Fruit fly (Drosophila melanogaster) whole organism, prepupa: ENCODE measurements around the gene CG11854.

ENCODE experiments used
- Blimp-1 ChIP-seq: fragments of 200-800 bp; sonication (Bioruptor generic); optimal IDR thresholded peaks from 3 replicates; lab custom pipeline; 2017; ENCODE audit warnings: missing biosample characterization, missing genetic modification characterization, mild to moderate bottlenecking, moderate library complexity, missing genetic modification reagents
- CG10631 ChIP-seq: fragments of 200-800 bp; sonication (Bioruptor generic); optimal IDR thresholded peaks from 2 replicates; lab custom pipeline; 2016; ENCODE audit warnings: missing biosample characterization, missing genetic modification characterization
- CG11762 ChIP-seq: fragments of 200-800 bp; sonication (Bioruptor generic); optimal IDR thresholded peaks from 3 replicates; lab custom pipeline; 2016; ENCODE audit warnings: missing biosample characterization, missing genetic modification characterization; ENCODE audit not compliant: insufficient read depth
- CG11902 ChIP-seq: fragments of 200-800 bp; sonication (Bioruptor generic); optimal IDR thresholded peaks from 3 replicates; lab custom pipeline; 2016; ENCODE audit warnings: missing biosample characterization, missing genetic modification characterization
- CG31627 ChIP-seq: fragments of 200-800 bp; sonication (Bioruptor generic); optimal IDR thresholded peaks from 3 replicates; lab custom pipeline; 2016; ENCODE audit warnings: missing biosample characterization, missing genetic modification characterization
- CG32006 ChIP-seq: fragments of 200-800 bp; sonication (Bioruptor generic); optimal IDR thresholded peaks from 3 replicates; lab custom pipeline; 2017; ENCODE audit warnings: missing biosample characterization, mild to moderate bottlenecking, missing genetic modification characterization
- CG3919 ChIP-seq: fragments of 200-800 bp; sonication (Bioruptor generic); optimal IDR thresholded peaks from 3 replicates; lab custom pipeline; 2016; ENCODE audit warnings: missing biosample characterization, missing genetic modification characterization
- CG6163 ChIP-seq: fragments of 200-800 bp; sonication (Bioruptor generic); IDR thresholded peaks from 3 replicates; pipeline ENCODE4 v1.3.6; 2022; ENCODE audit warnings: missing biosample characterization, missing genetic modification characterization
- CG6792 ChIP-seq: fragments of 200-800 bp; sonication (Bioruptor generic); optimal IDR thresholded peaks from 3 replicates; lab custom pipeline; 2016; ENCODE audit warnings: missing biosample characterization, missing genetic modification characterization
- CG8319 ChIP-seq: fragments of 200-800 bp; sonication (Bioruptor generic); optimal IDR thresholded peaks from 3 replicates; lab custom pipeline; 2016; ENCODE audit warnings: missing biosample characterization, missing genetic modification characterization
- CG8632 ChIP-seq: fragments of 200-800 bp; sonication (Bioruptor generic); optimal IDR thresholded peaks from 3 replicates; lab custom pipeline; 2016; ENCODE audit warnings: missing biosample characterization, missing genetic modification characterization
- CG9139 ChIP-seq: fragments of 200-800 bp; sonication (Bioruptor generic); optimal IDR thresholded peaks from 3 replicates; lab custom pipeline; 2017; ENCODE audit warnings: missing biosample characterization, mild to moderate bottlenecking, missing genetic modification characterization
- Ets21C ChIP-seq: fragments of 200-800 bp; sonication (Bioruptor generic); optimal IDR thresholded peaks from 3 replicates; lab custom pipeline; 2016; ENCODE audit warnings: missing biosample characterization, missing genetic modification characterization
- Ets96B ChIP-seq: fragments of 200-800 bp; optimal IDR thresholded peaks from 2 replicates; lab custom pipeline; 2019; ENCODE audit warnings: missing biosample characterization, mild to moderate bottlenecking, missing genetic modification characterization, moderate library complexity
- Gug ChIP-seq: fragments of 200-800 bp; sonication (Bioruptor generic); IDR thresholded peaks from 2 replicates; pipeline ENCODE4 v1.3.6; 2022; ENCODE audit warnings: missing biosample characterization, missing genetic modification characterization
- Hr39 ChIP-seq: fragments of 200-800 bp; sonication (Bioruptor generic); optimal IDR thresholded peaks from 2 replicates; lab custom pipeline; 2016; ENCODE audit warnings: missing biosample characterization, missing genetic modification characterization
- Hr4 ChIP-seq: fragments of 200-800 bp; sonication (Bioruptor generic); optimal IDR thresholded peaks from 3 replicates; lab custom pipeline; 2016; ENCODE audit warnings: missing biosample characterization, missing genetic modification characterization
- Lpt ChIP-seq: fragments of 200-800 bp; sonication (Bioruptor generic); optimal IDR thresholded peaks from 3 replicates; lab custom pipeline; 2016; ENCODE audit warnings: missing biosample characterization, missing genetic modification characterization
- Met ChIP-seq: fragments of 200-800 bp; sonication (Bioruptor generic); optimal IDR thresholded peaks from 3 replicates; lab custom pipeline; 2016; ENCODE audit warnings: missing biosample characterization, missing genetic modification characterization
- Smox ChIP-seq: fragments of 200-800 bp; sonication (Bioruptor generic); optimal IDR thresholded peaks from 3 replicates; lab custom pipeline; 2016; ENCODE audit warnings: missing biosample characterization, missing genetic modification characterization
- Sox102F ChIP-seq: fragments of 200-800 bp; sonication (Bioruptor generic); optimal IDR thresholded peaks from 2 replicates; lab custom pipeline; 2016; ENCODE audit warnings: missing biosample characterization, mild to moderate bottlenecking, missing genetic modification characterization
- Sox14 ChIP-seq: fragments of 200-800 bp; sonication (Bioruptor generic); optimal IDR thresholded peaks from 3 replicates; lab custom pipeline; 2016; ENCODE audit warnings: missing biosample characterization, missing genetic modification characterization
- cyc ChIP-seq: fragments of 200-800 bp; sonication (Bioruptor generic); optimal IDR thresholded peaks from 3 replicates; lab custom pipeline; 2016; ENCODE audit warnings: missing biosample characterization, missing genetic modification characterization
- dac ChIP-seq: fragments of 200-800 bp; sonication (Bioruptor generic); optimal IDR thresholded peaks from 2 replicates; lab custom pipeline; 2017; ENCODE audit warnings: missing biosample characterization, mild to moderate bottlenecking, missing genetic modification characterization
- eg ChIP-seq: fragments of 200-800 bp; sonication (Bioruptor generic); IDR thresholded peaks from 3 replicates; pipeline ENCODE4 v1.3.6; 2022; ENCODE audit warnings: missing biosample characterization, missing genetic modification characterization
- fd59A ChIP-seq: fragments of 200-800 bp; sonication (Bioruptor generic); optimal IDR thresholded peaks from 2 replicates; lab custom pipeline; 2017; ENCODE audit warnings: missing biosample characterization, mild to moderate bottlenecking, missing genetic modification characterization, missing genetic modification reagents
- lz ChIP-seq: fragments of 200-800 bp; sonication (Bioruptor generic); optimal IDR thresholded peaks from 3 replicates; lab custom pipeline; 2016; ENCODE audit warnings: missing biosample characterization, missing genetic modification characterization
- salr ChIP-seq, 2 experiments: fragments of 200-800 bp; sonication (Bioruptor generic); optimal IDR thresholded peaks; 3 replicates each; lab custom pipeline; 2016 to 2018; ENCODE audit warnings: missing biosample characterization in 2 of 2, missing genetic modification characterization in 2 of 2, mild to moderate bottlenecking in 1 of 2
- svp ChIP-seq: fragments of 200-800 bp; sonication (Bioruptor generic); peaks from one replicate; lab custom pipeline; 2016; ENCODE audit warnings: missing biosample characterization, missing genetic modification characterization
- vri ChIP-seq: fragments of 200-800 bp; sonication (Bioruptor generic); optimal IDR thresholded peaks from 3 replicates; lab custom pipeline; 2016; ENCODE audit warnings: missing biosample characterization, mild to moderate bottlenecking, missing genetic modification characterization

CG11854 gene

dm6 chr3R:25215123-25215522 lies 26.7 kb upstream of the CG11854 start, which contains the start of gene Saysd1 (continued):
- no peak for TF ChIP-seq CG8319 (GFP tag; lab: Kevin White, UChicago)
- TF ChIP-seq Met: no peak
- TF ChIP-seq cyc (GFP tag; lab: Kevin White, UChicago): peak; percentile 44

- TF ChIP-seq Sox14: no peak
- TF ChIP-seq CG8632 (GFP tag; lab: Kevin White, UChicago): no peak
- TF ChIP-seq CG32006 (GFP tag; lab: Kevin White, UChicago): no peak
- no peak for TF ChIP-seq dac
- TF ChIP-seq Met: no peak
- TF ChIP-seq eg (GFP tag; lab: Robert Waterston, UW): no peak
- no peak for TF ChIP-seq Gug (GFP tag; lab: Robert Waterston, UW)
- TF ChIP-seq fd59A (GFP tag; lab: Kevin White, UChicago): no peak
- TF ChIP-seq CG3919: no peak
- no peak for TF ChIP-seq CG6163 (GFP tag; lab: Robert Waterston, UW)
- TF ChIP-seq CG11762 (GFP tag; lab: Kevin White, UChicago): no peak
- no peak for TF ChIP-seq CG11902 (GFP tag; lab: Kevin White, UChicago)
- TF ChIP-seq CG10631 (GFP tag; lab: Kevin White, UChicago): no peak
- no peak for TF ChIP-seq Ets21C (GFP tag; lab: Kevin White, UChicago)
- TF ChIP-seq Ets96B (tag; lab: Kevin White, UChicago): no peak
- TF ChIP-seq CG31627 (GFP tag; lab: Kevin White, UChicago): no peak
- no peak for TF ChIP-seq svp (GFP tag; lab: Kevin White, UChicago)
Observed at dm6 chr3R:25215997-25216396, 25.8 kb upstream of the CG11854 start, which contains the start of gene CG31106. Gene CG31106 (plus strand): TSS chr3R:25216297.

dm6 chr3R:25219018-25219417 lies 22.8 kb upstream of the CG11854 start, which contains the start of gene CG31103:
Gene CG31103 (plus strand): TSS chr3R:25219318.
- no peak for TF ChIP-seq Met
- no peak for TF ChIP-seq CG9139 (GFP tag; lab: Kevin White, UChicago)
- no peak for TF ChIP-seq Blimp-1 (GFP tag; lab: Kevin White, UChicago)
- no peak for TF ChIP-seq CG10631 (GFP tag; lab: Kevin White, UChicago)

- no peak for TF ChIP-seq CG8319 (GFP tag; lab: Kevin White, UChicago)
- no peak for TF ChIP-seq Sox14
- TF ChIP-seq CG6163 (GFP tag; lab: Robert Waterston, UW): no peak
- TF ChIP-seq vri (GFP tag; lab: Kevin White, UChicago): no peak
- no peak for TF ChIP-seq Sox102F (GFP tag; lab: Kevin White, UChicago)
- TF ChIP-seq CG32006 (GFP tag; lab: Kevin White, UChicago): no peak
- TF ChIP-seq CG6792 (GFP tag; lab: Kevin White, UChicago): no peak
Observed at dm6 chr3R:25221203-25221807, 20.5 kb upstream of the CG11854 start, which contains the start of gene Alg9. Gene Alg9 (plus strand): TSS chr3R:25221589.

- TF ChIP-seq lz (GFP tag; lab: Kevin White, UChicago): no peak
- TF ChIP-seq Lpt (GFP tag; lab: Kevin White, UChicago): no peak
- TF ChIP-seq fd59A (GFP tag; lab: Kevin White, UChicago): no peak
- no peak for TF ChIP-seq Smox (GFP tag; lab: Kevin White, UChicago)
- TF ChIP-seq salr (GFP tag; optimal IDR thresholded peaks at IDR 0.05; lab: Kevin White, UChicago): no peak
- no peak for TF ChIP-seq Hr4 (GFP tag; lab: Kevin White, UChicago)
- TF ChIP-seq CG6163 (GFP tag; lab: Robert Waterston, UW): no peak
- no peak for TF ChIP-seq svp (GFP tag; lab: Kevin White, UChicago)
- no peak for TF ChIP-seq Blimp-1 (GFP tag; lab: Kevin White, UChicago)
- no peak for TF ChIP-seq Hr39 (GFP tag; lab: Kevin White, UChicago)
Observed at dm6 chr3R:25225483-25225882, 16.3 kb upstream of the CG11854 start.
